Fruit fly (Drosophila melanogaster) whole organism, embryonic: ENCODE results near the gene Uba5.

Experiments used
- BEAF-32 ChIP-seq: fragments of 200-800 bp; sonication (Bioruptor generic); optimal IDR thresholded peaks from 3 replicates; lab custom pipeline; 2017; ENCODE audit warnings: missing biosample characterization, missing genetic modification characterization, mild to moderate bottlenecking, moderate library complexity, missing genetic modification reagents
- Bteb2 ChIP-seq: fragments of 200-800 bp; sonication (Bioruptor generic); optimal IDR thresholded peaks from 2 replicates; lab custom pipeline; 2016; ENCODE audit warnings: missing biosample characterization, missing genetic modification characterization
- C15 ChIP-seq: fragments of 200-800 bp; sonication (Bioruptor generic); IDR thresholded peaks from 3 replicates; pipeline ENCODE4 v1.3.6; 2022; ENCODE audit warnings: missing biosample characterization, missing genetic modification characterization
- CG10321 ChIP-seq: fragments of 200-800 bp; sonication (Bioruptor generic); IDR thresholded peaks from 2 replicates; pipeline ENCODE4 v1.3.6; 2022; ENCODE audit warnings: missing biosample characterization, missing genetic modification characterization
- CG10565 ChIP-seq: fragments of 200-800 bp; sonication (Bioruptor generic); optimal IDR thresholded peaks from 3 replicates; lab custom pipeline; 2016; ENCODE audit warnings: missing biosample characterization, mild to moderate bottlenecking, missing genetic modification characterization
- CG10979 ChIP-seq: fragments of 200-800 bp; sonication (Bioruptor generic); optimal IDR thresholded peaks from 2 replicates; lab custom pipeline; 2018; ENCODE audit warnings: missing biosample characterization, mild to moderate bottlenecking, missing genetic modification characterization, moderate library complexity
- CG12744 ChIP-seq: fragments of 200-800 bp; sonication (Bioruptor generic); optimal IDR thresholded peaks from 2 replicates; lab custom pipeline; 2016; ENCODE audit warnings: missing biosample characterization, missing genetic modification characterization
- CG16779 ChIP-seq: fragments of 200-800 bp; sonication (Bioruptor generic); IDR thresholded peaks from 2 replicates; pipeline ENCODE4 v1.3.6; 2022; ENCODE audit warnings: missing biosample characterization, missing genetic modification characterization
- CG2889 ChIP-seq: fragments of 200-800 bp; sonication (Bioruptor generic); IDR thresholded peaks from 3 replicates; pipeline ENCODE4 v1.3.6; 2022; ENCODE audit warnings: missing biosample characterization, missing genetic modification characterization
- CG31224 ChIP-seq: fragments of 200-800 bp; sonication (Bioruptor generic); IDR thresholded peaks from 2 replicates; pipeline ENCODE4 v1.3.6; 2022; ENCODE audit warnings: missing biosample characterization, missing genetic modification characterization
- CG4328 ChIP-seq: fragments of 200-800 bp; sonication (Bioruptor generic); optimal IDR thresholded peaks from 3 replicates; lab custom pipeline; 2017; ENCODE audit warnings: missing biosample characterization, missing genetic modification reagents, missing genetic modification characterization
- CG4854 ChIP-seq: fragments of 200-800 bp; sonication (Bioruptor generic); optimal IDR thresholded peaks from 2 replicates; lab custom pipeline; 2016; ENCODE audit warnings: missing biosample characterization, missing genetic modification characterization, inconsistent platforms
- CG5245 ChIP-seq: fragments of 200-800 bp; sonication (Bioruptor generic); optimal IDR thresholded peaks from 3 replicates; lab custom pipeline; 2016; ENCODE audit warnings: missing biosample characterization, missing genetic modification characterization
- CG5953 ChIP-seq: fragments of 200-800 bp; sonication (Bioruptor generic); IDR thresholded peaks from 2 replicates; pipeline ENCODE4 v1.3.6; 2022; ENCODE audit warnings: missing biosample characterization, missing genetic modification characterization
- CG7372 ChIP-seq: fragments of 200-800 bp; sonication (Bioruptor generic); IDR thresholded peaks from 2 replicates; pipeline ENCODE4 v1.3.6; 2022; ENCODE audit warnings: missing biosample characterization, missing genetic modification characterization
- CG9215 ChIP-seq: fragments of 200-800 bp; sonication (Bioruptor generic); IDR thresholded peaks from 2 replicates; pipeline ENCODE4 v1.3.6; 2022; ENCODE audit warnings: missing biosample characterization, missing genetic modification characterization
- CG9932 ChIP-seq: fragments of 200-800 bp; sonication (Bioruptor generic); IDR thresholded peaks from 2 replicates; pipeline ENCODE4 v1.3.6; 2022; ENCODE audit warnings: missing biosample characterization, missing genetic modification characterization
- Dad ChIP-seq: fragments of 200-800 bp; sonication (Bioruptor generic); optimal IDR thresholded peaks from 3 replicates; lab custom pipeline; 2016; ENCODE audit warnings: missing biosample characterization, missing genetic modification characterization
- Dp ChIP-seq: fragments of 200-800 bp; sonication (Bioruptor generic); optimal IDR thresholded peaks from 2 replicates; lab custom pipeline; 2018; ENCODE audit warnings: missing biosample characterization, mild to moderate bottlenecking, missing genetic modification characterization, moderate library complexity
- Fer2 ChIP-seq: fragments of 200-800 bp; sonication (Bioruptor generic); optimal IDR thresholded peaks from 2 replicates; lab custom pipeline; 2018; ENCODE audit warnings: missing biosample characterization, mild to moderate bottlenecking, missing genetic modification characterization, moderate library complexity
- HLH3B ChIP-seq: fragments of 200-800 bp; sonication (Bioruptor generic); IDR thresholded peaks from 2 replicates; pipeline ENCODE4 v1.3.6; 2022; ENCODE audit warnings: missing biosample characterization, missing genetic modification characterization
- Hand ChIP-seq: fragments of 200-800 bp; sonication (Bioruptor generic); optimal IDR thresholded peaks from 2 replicates; lab custom pipeline; 2017; ENCODE audit warnings: mild to moderate bottlenecking, missing biosample characterization, missing genetic modification reagents, missing genetic modification characterization
- Hey ChIP-seq: fragments of 200-800 bp; sonication (Bioruptor generic); optimal IDR thresholded peaks from 3 replicates; lab custom pipeline; 2018; ENCODE audit warnings: missing biosample characterization, mild to moderate bottlenecking, missing genetic modification characterization
- Hmx ChIP-seq: fragments of 200-800 bp; sonication (Bioruptor generic); optimal IDR thresholded peaks from 2 replicates; lab custom pipeline; 2016; ENCODE audit warnings: missing biosample characterization, missing genetic modification characterization
- Meics ChIP-seq: fragments of 200-800 bp; sonication (Bioruptor generic); optimal IDR thresholded peaks from 2 replicates; lab custom pipeline; 2017; ENCODE audit warnings: missing biosample characterization, mild to moderate bottlenecking, missing genetic modification characterization
- Mes4 ChIP-seq: fragments of 200-800 bp; sonication (Bioruptor generic); optimal IDR thresholded peaks from 2 replicates; lab custom pipeline; 2016; ENCODE audit warnings: missing biosample characterization, missing genetic modification characterization
- Myb ChIP-seq: fragments of 200-800 bp; sonication (Bioruptor generic); optimal IDR thresholded peaks from 2 replicates; lab custom pipeline; 2016; ENCODE audit warnings: missing biosample characterization, missing genetic modification characterization
- NFAT ChIP-seq: fragments of 200-800 bp; sonication (Bioruptor generic); IDR thresholded peaks from 2 replicates; pipeline ENCODE4 v1.3.6; 2022; ENCODE audit warnings: missing biosample characterization, missing genetic modification characterization
- Nf-YA ChIP-seq: fragments of 200-800 bp; sonication (Bioruptor generic); IDR thresholded peaks from 2 replicates; pipeline ENCODE4 v1.3.6; 2022; ENCODE audit warnings: missing biosample characterization, missing genetic modification characterization
- Nf-YB ChIP-seq: fragments of 200-800 bp; sonication (Bioruptor generic); optimal IDR thresholded peaks from 3 replicates; lab custom pipeline; 2019; ENCODE audit warnings: missing biosample characterization, mild to moderate bottlenecking, missing genetic modification characterization, moderate library complexity
- Oli ChIP-seq: fragments of 200-800 bp; sonication (Bioruptor generic); optimal IDR thresholded peaks from 2 replicates; lab custom pipeline; 2018; ENCODE audit warnings: missing biosample characterization, mild to moderate bottlenecking, missing genetic modification characterization, moderate library complexity
- Sin3A ChIP-seq: fragments of >200 bp; optimal IDR thresholded peaks from 2 replicates; lab custom pipeline; 2018
- Trl ChIP-seq, 3 experiments: fragments of >200 bp in 2 of 3; fragments of 200-800 bp in 1 of 3; sonication (Bioruptor generic) in 1 of 3; optimal IDR thresholded peaks; 2 replicates in 1 of 3; 3 replicates in 2 of 3; lab custom pipeline; 2016 to 2017; ENCODE audit warnings: missing biosample characterization in 1 of 3, missing genetic modification characterization in 1 of 3
- Xbp1 ChIP-seq: fragments of 200-800 bp; sonication (Bioruptor generic); optimal IDR thresholded peaks from 3 replicates; lab custom pipeline; 2016; ENCODE audit warnings: missing biosample characterization, mild to moderate bottlenecking, missing genetic modification characterization
- bowl ChIP-seq: fragments of 200-800 bp; sonication (Bioruptor generic); IDR thresholded peaks from 2 replicates; pipeline ENCODE4 v1.3.6; 2022; ENCODE audit warnings: missing biosample characterization, missing genetic modification characterization
- cg ChIP-seq: fragments of 200-800 bp; sonication (Bioruptor generic); optimal IDR thresholded peaks from 3 replicates; lab custom pipeline; 2019; ENCODE audit warnings: missing biosample characterization, mild to moderate bottlenecking, missing genetic modification characterization, moderate library complexity
- disco-r ChIP-seq: fragments of 200-800 bp; sonication (Bioruptor generic); optimal IDR thresholded peaks from 2 replicates; lab custom pipeline; 2016; ENCODE audit warnings: missing biosample characterization, missing genetic modification characterization
- ewg ChIP-seq: fragments of 200-800 bp; sonication (Bioruptor generic); optimal IDR thresholded peaks from 3 replicates; lab custom pipeline; 2017; ENCODE audit warnings: mild to moderate bottlenecking, missing biosample characterization, missing genetic modification reagents, missing genetic modification characterization
- fru ChIP-seq: fragments of >200 bp; optimal IDR thresholded peaks from 2 replicates; lab custom pipeline; 2017
- gsb-n ChIP-seq: fragments of 200-800 bp; sonication (Bioruptor generic); optimal IDR thresholded peaks from 3 replicates; lab custom pipeline; 2018; ENCODE audit warnings: missing biosample characterization, mild to moderate bottlenecking, missing genetic modification characterization
- knrl ChIP-seq: fragments of 200-800 bp; sonication (Bioruptor generic); IDR thresholded peaks from 3 replicates; pipeline ENCODE4 v1.3.6; 2022; ENCODE audit warnings: missing biosample characterization, missing genetic modification characterization; ENCODE audit not compliant: partially characterized antibody
- nerfin-1 ChIP-seq: fragments of 200-800 bp; sonication (Bioruptor generic); optimal IDR thresholded peaks from 3 replicates; lab custom pipeline; 2019; ENCODE audit warnings: missing biosample characterization, mild to moderate bottlenecking, missing genetic modification characterization, moderate library complexity
- odd ChIP-seq: fragments of 200-800 bp; sonication (Bioruptor generic); optimal IDR thresholded peaks from 2 replicates; lab custom pipeline; 2017; ENCODE audit warnings: missing biosample characterization, mild to moderate bottlenecking, missing genetic modification characterization
- peb ChIP-seq: fragments of 200-800 bp; sonication (Bioruptor generic); IDR thresholded peaks from 2 replicates; pipeline ENCODE4 v1.3.6; 2022; ENCODE audit warnings: missing biosample characterization, missing genetic modification characterization
- pros ChIP-seq: fragments of 200-800 bp; sonication (Bioruptor generic); optimal IDR thresholded peaks from 3 replicates; lab custom pipeline; 2019; ENCODE audit warnings: missing biosample characterization, mild to moderate bottlenecking, missing genetic modification characterization, moderate library complexity
- sens ChIP-seq: fragments of 200-800 bp; sonication (Bioruptor generic); peaks from one replicate; lab custom pipeline; 2016; ENCODE audit warnings: missing biosample characterization, missing genetic modification characterization
- stc ChIP-seq: fragments of 200-800 bp; sonication (Bioruptor generic); IDR thresholded peaks from 2 replicates; pipeline ENCODE4 v1.3.6; 2022; ENCODE audit warnings: missing biosample characterization, missing genetic modification characterization
- tio ChIP-seq: fragments of 200-800 bp; sonication (Bioruptor generic); optimal IDR thresholded peaks from 2 replicates; lab custom pipeline; 2017; ENCODE audit warnings: missing biosample characterization, missing genetic modification characterization, inconsistent platforms
- unpg ChIP-seq: fragments of 200-800 bp; sonication (Bioruptor generic); optimal IDR thresholded peaks from 3 replicates; lab custom pipeline; 2018; ENCODE audit warnings: missing biosample characterization, mild to moderate bottlenecking, missing genetic modification characterization, moderate library complexity
- wek ChIP-seq: fragments of 200-800 bp; sonication (Bioruptor generic); optimal IDR thresholded peaks from 3 replicates; lab custom pipeline; 2018; ENCODE audit warnings: missing biosample characterization, mild to moderate bottlenecking, missing genetic modification characterization, moderate library complexity
- zen ChIP-seq: fragments of 200-800 bp; sonication (Bioruptor generic); optimal IDR thresholded peaks from 3 replicates; lab custom pipeline; 2018; ENCODE audit warnings: missing biosample characterization, mild to moderate bottlenecking, missing genetic modification characterization, moderate library complexity

The Uba5 gene

dm6 chrX:11518435-11518834 is 35.1 kb downstream of the Uba5 start (continued):
- peak; percentile 86 for TF ChIP-seq sens (GFP tag; lab: Kevin White, UChicago)
- peak; percentile 19 for TF ChIP-seq nerfin-1 (tag; lab: Kevin White, UChicago)
- peak; percentile 0 for TF ChIP-seq zen (tag; lab: Kevin White, UChicago)
- TF ChIP-seq Xbp1 (GFP tag; lab: Kevin White, UChicago): peak; percentile 73
- TF ChIP-seq NFAT (GFP tag; lab: Robert Waterston, UW): peak; percentile 88; the same call in 1 of the 2 replicates
- no peak for TF ChIP-seq Dp
- peak; percentile 55 for TF ChIP-seq Dad
- no peak for TF ChIP-seq Trl (optimal IDR thresholded peaks at IDR 0.05; lab: Kevin White, UChicago)
- TF ChIP-seq Trl (GFP tag; optimal IDR thresholded peaks at IDR 0.05; lab: Kevin White, UChicago): no peak
- TF ChIP-seq stc: peak; percentile 74
- TF ChIP-seq CG9932 (GFP tag; lab: Robert Waterston, UW): peak; percentile 89
- peak; percentile 83; the same call in 2 of the 3 replicates for TF ChIP-seq CG2889
- TF ChIP-seq tio (GFP tag; lab: Kevin White, UChicago): peak; percentile 48
- TF ChIP-seq Fer2 (tag; lab: Kevin White, UChicago): peak; percentile 61
- no peak for TF ChIP-seq CG10565
- peak; percentile 82 for TF ChIP-seq Meics (GFP tag; lab: Kevin White, UChicago)
- TF ChIP-seq CG10321 (GFP tag; lab: Robert Waterston, UW): peak; percentile 45; the same call in 1 of the 2 replicates
- TF ChIP-seq Hmx (GFP tag; lab: Kevin White, UChicago): no peak
- TF ChIP-seq Nf-YA (GFP tag; lab: Robert Waterston, UW): peak; percentile 59
- peak; percentile 69 for TF ChIP-seq bowl (GFP tag; lab: Robert Waterston, UW)
- TF ChIP-seq Oli (tag; lab: Kevin White, UChicago): peak; percentile 65
- peak; percentile 15 for TF ChIP-seq Bteb2 (GFP tag; lab: Kevin White, UChicago)
- TF ChIP-seq CG12744: peak; percentile 14
- TF ChIP-seq CG4328 (GFP tag; lab: Kevin White, UChicago): no peak
- no peak for TF ChIP-seq Myb (GFP tag; lab: Kevin White, UChicago)
- no peak for TF ChIP-seq BEAF-32
- peak; percentile 1 for TF ChIP-seq Nf-YB
- peak; percentile 45 for TF ChIP-seq odd
- TF ChIP-seq HLH3B: peak; percentile 78
- peak; percentile 22 for TF ChIP-seq Hand
- TF ChIP-seq CG5245 (GFP tag; lab: Kevin White, UChicago): peak; percentile 52
- TF ChIP-seq knrl: no peak
- no peak for TF ChIP-seq pros (GFP tag; lab: Kevin White, UChicago)
- TF ChIP-seq Sin3A (lab: Kevin White, UChicago): no peak
- TF ChIP-seq CG31224: peak; percentile 75
- peak; percentile 61 for TF ChIP-seq peb (GFP tag; lab: Robert Waterston, UW)
- no peak for TF ChIP-seq Hey (tag; lab: Kevin White, UChicago)
- no peak for TF ChIP-seq cg (GFP tag; lab: Kevin White, UChicago)
- TF ChIP-seq fru (lab: Kevin White, UChicago): no peak
- TF ChIP-seq CG5953: peak; percentile 67
- peak; percentile 83 for TF ChIP-seq CG7372 (GFP tag; lab: Robert Waterston, UW)
- TF ChIP-seq CG9215 (GFP tag; lab: Robert Waterston, UW): peak; percentile 74; the same call in 1 of the 2 replicates
- peak; percentile 80 for TF ChIP-seq unpg (GFP tag; lab: Kevin White, UChicago)
- TF ChIP-seq C15: 0 out of 3 replicates have a peak, but pooled peaks have one; percentile 52
- TF ChIP-seq ewg (GFP tag; lab: Kevin White, UChicago): peak; percentile 52
- TF ChIP-seq disco-r: no peak
- TF ChIP-seq CG10979 (tag; lab: Kevin White, UChicago): peak; percentile 60
- peak; percentile 79 for TF ChIP-seq CG16779 (GFP tag; lab: Robert Waterston, UW)
- TF ChIP-seq CG4854 (GFP tag; lab: Kevin White, UChicago): no peak
- no peak for TF ChIP-seq wek (GFP tag; lab: Kevin White, UChicago)
- peak; percentile 32 for TF ChIP-seq gsb-n (tag; lab: Kevin White, UChicago)
- no peak for TF ChIP-seq Mes4
